Fruit fly (Drosophila melanogaster) whole organism, embryonic: ENCODE data around the gene nxf2.

Experiments
- Atf6 ChIP-seq: fragments of 200-800 bp; sonication (Bioruptor generic); IDR thresholded peaks from 2 replicates; pipeline ENCODE4 v1.3.6; 2022; ENCODE audit warnings: missing biosample characterization, missing genetic modification characterization
- Bteb2 ChIP-seq: fragments of 200-800 bp; sonication (Bioruptor generic); optimal IDR thresholded peaks from 2 replicates; lab custom pipeline; 2016; ENCODE audit warnings: missing biosample characterization, missing genetic modification characterization
- CG10543 ChIP-seq: fragments of 200-800 bp; sonication (Bioruptor generic); optimal IDR thresholded peaks from 3 replicates; lab custom pipeline; 2017; ENCODE audit warnings: missing biosample characterization, mild to moderate bottlenecking, missing genetic modification characterization, moderate library complexity
- CG11696 ChIP-seq: fragments of 200-800 bp; sonication (Bioruptor generic); IDR thresholded peaks from 2 replicates; pipeline ENCODE4 v1.3.6; 2022; ENCODE audit warnings: missing biosample characterization, missing genetic modification characterization
- CG13624 ChIP-seq: fragments of 200-800 bp; sonication (Bioruptor generic); optimal IDR thresholded peaks from 2 replicates; lab custom pipeline; 2016; ENCODE audit warnings: missing biosample characterization, missing genetic modification characterization
- CG13775 ChIP-seq: fragments of 200-800 bp; sonication (Bioruptor generic); optimal IDR thresholded peaks from 3 replicates; lab custom pipeline; 2017; ENCODE audit warnings: missing biosample characterization, mild to moderate bottlenecking, missing genetic modification characterization
- CG17186 ChIP-seq: fragments of 200-800 bp; sonication (Bioruptor generic); optimal IDR thresholded peaks from 3 replicates; lab custom pipeline; 2017; ENCODE audit warnings: missing biosample characterization, missing genetic modification reagents, missing genetic modification characterization
- CG18764 ChIP-seq: fragments of 200-800 bp; sonication (Bioruptor generic); optimal IDR thresholded peaks from 3 replicates; lab custom pipeline; 2016; ENCODE audit warnings: missing biosample characterization, missing genetic modification characterization
- CG2116 ChIP-seq: fragments of 200-800 bp; sonication (Bioruptor generic); optimal IDR thresholded peaks from 3 replicates; lab custom pipeline; 2018; ENCODE audit warnings: missing biosample characterization, mild to moderate bottlenecking, missing genetic modification characterization
- CG3065 ChIP-seq: fragments of 200-800 bp; sonication (Bioruptor generic); optimal IDR thresholded peaks from 2 replicates; lab custom pipeline; 2016; ENCODE audit warnings: missing biosample characterization, missing genetic modification characterization
- CG32532 ChIP-seq: fragments of 200-800 bp; sonication (Bioruptor generic); IDR thresholded peaks from 2 replicates; pipeline ENCODE4 v1.3.6; 2022; ENCODE audit warnings: missing biosample characterization, missing genetic modification characterization
- CG3995 ChIP-seq: fragments of 200-800 bp; sonication (Bioruptor generic); optimal IDR thresholded peaks from 3 replicates; lab custom pipeline; 2016; ENCODE audit warnings: missing biosample characterization, missing genetic modification characterization
- CG5245 ChIP-seq: fragments of 200-800 bp; sonication (Bioruptor generic); optimal IDR thresholded peaks from 3 replicates; lab custom pipeline; 2016; ENCODE audit warnings: missing biosample characterization, missing genetic modification characterization
- CG6175 ChIP-seq: fragments of 200-800 bp; sonication (Bioruptor generic); IDR thresholded peaks from 3 replicates; pipeline ENCODE4 v1.3.6; 2022; ENCODE audit warnings: missing biosample characterization, missing genetic modification characterization
- CG6272 ChIP-seq: fragments of 200-800 bp; sonication (Bioruptor generic); IDR thresholded peaks from 2 replicates; pipeline ENCODE4 v1.3.6; 2022; ENCODE audit warnings: missing biosample characterization, missing genetic modification characterization
- CG6654 ChIP-seq: fragments of 200-800 bp; sonication (Bioruptor generic); optimal IDR thresholded peaks from 2 replicates; lab custom pipeline; 2017; ENCODE audit warnings: missing biosample characterization, mild to moderate bottlenecking, missing genetic modification characterization
- CG7357 ChIP-seq: fragments of 200-800 bp; sonication (Bioruptor generic); IDR thresholded peaks from 3 replicates; pipeline ENCODE4 v1.3.6; 2022; ENCODE audit warnings: missing biosample characterization, missing genetic modification characterization
- CG8924 ChIP-seq: fragments of 200-800 bp; optimal IDR thresholded peaks from 3 replicates; lab custom pipeline; 2019; ENCODE audit warnings: missing biosample characterization, mild to moderate bottlenecking, missing genetic modification characterization, moderate library complexity
- CG8944 ChIP-seq: fragments of 200-800 bp; sonication (Bioruptor generic); optimal IDR thresholded peaks from 3 replicates; lab custom pipeline; 2016; ENCODE audit warnings: missing biosample characterization, missing genetic modification characterization
- CG9817 ChIP-seq: fragments of 200-800 bp; sonication (Bioruptor generic); optimal IDR thresholded peaks from 2 replicates; lab custom pipeline; 2018; ENCODE audit warnings: missing biosample characterization, mild to moderate bottlenecking, missing genetic modification characterization, moderate library complexity
- Chrac-16 ChIP-seq: fragments of 200-800 bp; sonication (Bioruptor generic); optimal IDR thresholded peaks from 3 replicates; lab custom pipeline; 2016; ENCODE audit warnings: missing biosample characterization, missing genetic modification characterization
- CrebB ChIP-seq: fragments of 200-800 bp; sonication (Bioruptor generic); optimal IDR thresholded peaks from 3 replicates; lab custom pipeline; 2018; ENCODE audit warnings: missing biosample characterization, mild to moderate bottlenecking, missing genetic modification characterization
- Dbx ChIP-seq: fragments of 200-800 bp; sonication (Bioruptor generic); IDR thresholded peaks from 3 replicates; pipeline ENCODE4 v1.3.6; 2022; ENCODE audit warnings: missing biosample characterization, missing genetic modification characterization
- Dip3 ChIP-seq: fragments of 200-800 bp; sonication (Bioruptor generic); optimal IDR thresholded peaks from 3 replicates; lab custom pipeline; 2016; ENCODE audit warnings: missing biosample characterization, missing genetic modification characterization
- GATAe ChIP-seq: fragments of 200-800 bp; sonication (Bioruptor generic); conservative IDR thresholded peaks from 2 replicates; pipeline ENCODE4 v1.3.6; 2022; ENCODE audit warnings: missing biosample characterization, missing genetic modification characterization
- Gsc ChIP-seq: fragments of 200-800 bp; sonication (Bioruptor generic); IDR thresholded peaks from 2 replicates; pipeline ENCODE4 v1.3.6; 2022; ENCODE audit warnings: missing biosample characterization, missing genetic modification characterization
- H2.0 ChIP-seq: fragments of 200-800 bp; sonication (Bioruptor generic); IDR thresholded peaks from 2 replicates; pipeline ENCODE4 v1.3.6; 2022; ENCODE audit warnings: missing biosample characterization, missing genetic modification characterization
- Hr78 ChIP-seq, 2 experiments: fragments of 200-800 bp in 1 of 2; fragments of >200 bp in 1 of 2; sonication (Bioruptor generic) in 1 of 2; optimal IDR thresholded peaks; 2 replicates each; lab custom pipeline; 2017 to 2019; ENCODE audit warnings: missing biosample characterization in 2 of 2, missing genetic modification characterization in 2 of 2, mild to moderate bottlenecking in 1 of 2, moderate library complexity in 1 of 2
- Mes4 ChIP-seq: fragments of 200-800 bp; sonication (Bioruptor generic); optimal IDR thresholded peaks from 2 replicates; lab custom pipeline; 2016; ENCODE audit warnings: missing biosample characterization, missing genetic modification characterization
- Oaz ChIP-seq: fragments of 200-800 bp; sonication (Bioruptor generic); IDR thresholded peaks from 2 replicates; pipeline ENCODE4 v1.3.6; 2022; ENCODE audit warnings: missing biosample characterization, missing genetic modification characterization
- Rx ChIP-seq: fragments of 200-800 bp; sonication (Bioruptor generic); IDR thresholded peaks from 2 replicates; pipeline ENCODE4 v1.3.6; 2022; ENCODE audit warnings: missing biosample characterization, missing genetic modification characterization
- Tbp ChIP-seq: fragments of >200 bp; optimal IDR thresholded peaks from 2 replicates; lab custom pipeline; 2018; ENCODE audit warnings: missing biosample characterization, missing genetic modification characterization
- amos ChIP-seq: fragments of 200-800 bp; sonication (Bioruptor generic); IDR thresholded peaks from 2 replicates; pipeline ENCODE4 v1.3.6; 2022; ENCODE audit warnings: missing biosample characterization, missing genetic modification characterization; ENCODE audit not compliant: partially characterized antibody
- ara ChIP-seq: fragments of 200-800 bp; sonication (Bioruptor generic); IDR thresholded peaks from 2 replicates; pipeline ENCODE4 v1.3.6; 2022; ENCODE audit warnings: missing biosample characterization, missing genetic modification characterization
- br ChIP-seq: fragments of >200 bp; optimal IDR thresholded peaks from 2 replicates; lab custom pipeline; 2017
- cad ChIP-seq: fragments of >200 bp; optimal IDR thresholded peaks from 2 replicates; lab custom pipeline; 2017; ENCODE audit warnings: missing biosample characterization, missing genetic modification characterization
- ci ChIP-seq: fragments of 200-800 bp; sonication (Bioruptor generic); IDR thresholded peaks from 3 replicates; pipeline ENCODE4 v1.3.6; 2022; ENCODE audit warnings: missing biosample characterization, missing genetic modification characterization
- corto ChIP-seq: fragments of 200-800 bp; sonication (Bioruptor generic); optimal IDR thresholded peaks from 2 replicates; lab custom pipeline; 2016; ENCODE audit warnings: missing biosample characterization, mild to moderate bottlenecking, missing genetic modification characterization, moderate library complexity
- croc ChIP-seq: fragments of 200-800 bp; sonication (Bioruptor generic); conservative IDR thresholded peaks from 3 replicates; pipeline ENCODE4 v1.3.6; 2022; ENCODE audit warnings: missing biosample characterization, missing genetic modification characterization
- ems ChIP-seq: fragments of 200-800 bp; sonication (Bioruptor generic); optimal IDR thresholded peaks from 3 replicates; lab custom pipeline; 2016; ENCODE audit warnings: missing biosample characterization, missing genetic modification characterization
- fu2 ChIP-seq: fragments of 200-800 bp; sonication (Bioruptor generic); optimal IDR thresholded peaks from 2 replicates; lab custom pipeline; 2016; ENCODE audit warnings: missing biosample characterization, missing genetic modification characterization
- gcm ChIP-seq: fragments of 200-800 bp; sonication (Bioruptor generic); optimal IDR thresholded peaks from 2 replicates; lab custom pipeline; 2019; ENCODE audit warnings: missing biosample characterization, mild to moderate bottlenecking, missing genetic modification characterization, moderate library complexity
- klu ChIP-seq: fragments of 200-800 bp; sonication (Bioruptor generic); IDR thresholded peaks from 2 replicates; pipeline ENCODE4 v1.3.6; 2022; ENCODE audit warnings: missing biosample characterization, missing genetic modification characterization
- luna ChIP-seq: fragments of 200-800 bp; sonication (Bioruptor generic); optimal IDR thresholded peaks from 2 replicates; lab custom pipeline; 2016; ENCODE audit warnings: missing biosample characterization, missing genetic modification characterization
- otp ChIP-seq: fragments of 200-800 bp; sonication (Bioruptor generic); IDR thresholded peaks from 3 replicates; pipeline ENCODE4, ENCODE4 v1.3.6; 2022; ENCODE audit warnings: missing biosample characterization, missing genetic modification characterization
- pita ChIP-seq: fragments of 200-800 bp; sonication (Bioruptor generic); optimal IDR thresholded peaks from 2 replicates; lab custom pipeline; 2017; ENCODE audit warnings: missing biosample characterization, mild to moderate bottlenecking, missing genetic modification characterization
- run ChIP-seq: fragments of 200-800 bp; sonication (Bioruptor generic); optimal IDR thresholded peaks from 3 replicates; lab custom pipeline; 2018; ENCODE audit warnings: missing biosample characterization, mild to moderate bottlenecking, missing genetic modification characterization
- sens ChIP-seq: fragments of 200-800 bp; sonication (Bioruptor generic); peaks from one replicate; lab custom pipeline; 2016; ENCODE audit warnings: missing biosample characterization, missing genetic modification characterization
- sens-2 ChIP-seq: fragments of 200-800 bp; sonication (Bioruptor generic); IDR thresholded peaks from 2 replicates; pipeline ENCODE4 v1.3.6; 2022; ENCODE audit warnings: missing biosample characterization, missing genetic modification characterization
- tio ChIP-seq: fragments of 200-800 bp; sonication (Bioruptor generic); optimal IDR thresholded peaks from 2 replicates; lab custom pipeline; 2017; ENCODE audit warnings: missing biosample characterization, missing genetic modification characterization, inconsistent platforms
- unpg ChIP-seq: fragments of 200-800 bp; sonication (Bioruptor generic); optimal IDR thresholded peaks from 3 replicates; lab custom pipeline; 2018; ENCODE audit warnings: missing biosample characterization, mild to moderate bottlenecking, missing genetic modification characterization, moderate library complexity
- yki ChIP-seq: fragments of >200 bp; optimal IDR thresholded peaks from 3 replicates; lab custom pipeline; 2018
- zen ChIP-seq: fragments of 200-800 bp; sonication (Bioruptor generic); optimal IDR thresholded peaks from 3 replicates; lab custom pipeline; 2018; ENCODE audit warnings: missing biosample characterization, mild to moderate bottlenecking, missing genetic modification characterization, moderate library complexity

nxf2 gene

DNA sequence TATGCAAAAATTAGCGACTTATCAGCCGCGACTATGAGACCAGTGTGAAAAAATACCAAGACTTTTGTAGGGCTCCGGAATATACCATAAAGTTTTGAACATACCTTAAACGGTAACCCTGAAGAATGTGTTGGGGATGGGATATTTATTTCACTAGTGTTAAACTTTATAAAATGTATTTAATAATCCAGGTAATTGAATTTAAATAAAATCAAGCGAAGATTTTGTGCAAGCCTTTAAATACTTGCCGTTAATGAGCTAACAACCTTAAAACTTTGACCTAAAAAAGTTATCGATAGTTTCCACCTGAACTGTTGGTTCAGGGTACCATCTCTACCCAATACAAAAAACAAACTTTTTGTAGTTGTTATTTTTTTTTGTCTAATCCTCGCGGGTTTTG, 32.0 kb upstream of the nxf2 start, which contains the start of gene CG4101 (continued):
- no peak for TF ChIP-seq Hr78 (GFP tag; optimal IDR thresholded peaks at IDR 0.05; lab: Kevin White, UChicago)
- TF ChIP-seq CG6272 (GFP tag; lab: Robert Waterston, UW): peak; percentile 77
- peak; percentile 79 for TF ChIP-seq CG2116 (GFP tag; lab: Kevin White, UChicago)
- TF ChIP-seq Tbp (GFP tag; lab: Kevin White, UChicago): no peak
- no peak for TF ChIP-seq cad
- TF ChIP-seq luna (GFP tag; lab: Kevin White, UChicago): peak; percentile 77
- peak; percentile 75 for TF ChIP-seq klu
- peak; percentile 66; the same call in 2 of the 3 replicates for TF ChIP-seq otp (GFP tag; lab: Robert Waterston, UW)
- peak; percentile 57 for TF ChIP-seq Bteb2 (GFP tag; lab: Kevin White, UChicago)
- TF ChIP-seq CG6654 (GFP tag; lab: Kevin White, UChicago): no peak
- TF ChIP-seq CrebB (tag; lab: Kevin White, UChicago): peak; percentile 51
- TF ChIP-seq H2.0 (GFP tag; lab: Robert Waterston, UW): peak; percentile 77
- TF ChIP-seq ci (GFP tag; lab: Robert Waterston, UW): peak; percentile 82; the same call in 2 of the 3 replicates
- peak; percentile 61; the same call in 1 of the 2 replicates for TF ChIP-seq CG11696 (GFP tag; lab: Robert Waterston, UW)
- no peak for TF ChIP-seq CG17186 (GFP tag; lab: Kevin White, UChicago)
- peak; percentile 58 for TF ChIP-seq croc (GFP tag; lab: Robert Waterston, UW)
- TF ChIP-seq CG13624 (GFP tag; lab: Kevin White, UChicago): peak; percentile 74
- TF ChIP-seq GATAe: no peak
- TF ChIP-seq ems (GFP tag; lab: Kevin White, UChicago): peak; percentile 81
- no peak for TF ChIP-seq pita (GFP tag; lab: Kevin White, UChicago)
- no peak for TF ChIP-seq tio
- TF ChIP-seq CG13775 (GFP tag; lab: Kevin White, UChicago): peak; percentile 77
- peak; percentile 60; the same call in 1 of the 2 replicates for TF ChIP-seq sens-2 (GFP tag; lab: Robert Waterston, UW)
- peak; percentile 53 for TF ChIP-seq CG3995 (GFP tag; lab: Kevin White, UChicago)
- TF ChIP-seq CG7357 (GFP tag; lab: Robert Waterston, UW): 0 out of 3 replicates have a peak, but pooled peaks have one; percentile 30
- TF ChIP-seq br: no peak
- TF ChIP-seq CG10543 (GFP tag; lab: Kevin White, UChicago): peak; percentile 81
- TF ChIP-seq ara: no peak; the same call in 1 of the 2 replicates
- peak; percentile 76 for TF ChIP-seq amos (GFP tag; lab: Robert Waterston, UW)
- peak; percentile 86 for TF ChIP-seq Dbx (GFP tag; lab: Robert Waterston, UW)
- peak; percentile 69; the same call in 2 of the 3 replicates for TF ChIP-seq CG6175 (GFP tag; lab: Robert Waterston, UW)
- TF ChIP-seq Oaz (GFP tag; lab: Robert Waterston, UW): no peak
- TF ChIP-seq Atf6 (GFP tag; lab: Robert Waterston, UW): peak; percentile 80
- peak; percentile 85 for TF ChIP-seq CG8924 (tag; lab: Kevin White, UChicago)
- TF ChIP-seq CG8944: peak; percentile 64
- peak; percentile 73 for TF ChIP-seq gcm (GFP tag; lab: Kevin White, UChicago)
- peak; percentile 50 for TF ChIP-seq corto (GFP tag; lab: Kevin White, UChicago)
- peak; percentile 71 for TF ChIP-seq zen (tag; lab: Kevin White, UChicago)
- peak; percentile 84 for TF ChIP-seq unpg (GFP tag; lab: Kevin White, UChicago)
- TF ChIP-seq CG32532 (GFP tag; lab: Robert Waterston, UW): peak; percentile 84
- TF ChIP-seq run (tag; lab: Kevin White, UChicago): peak; percentile 41
- peak; percentile 98 for TF ChIP-seq sens (GFP tag; lab: Kevin White, UChicago)
- TF ChIP-seq Dip3 (GFP tag; lab: Kevin White, UChicago): peak; percentile 96
- peak; percentile 82 for TF ChIP-seq Chrac-16 (GFP tag; lab: Kevin White, UChicago)
- TF ChIP-seq Gsc: peak; percentile 29; the same call in 1 of the 2 replicates
- TF ChIP-seq Mes4 (GFP tag; lab: Kevin White, UChicago): peak; percentile 54
- peak; percentile 91 for TF ChIP-seq CG9817
- TF ChIP-seq yki: no peak
- TF ChIP-seq CG5245 (GFP tag; lab: Kevin White, UChicago): peak; percentile 55
- TF ChIP-seq fu2: peak; percentile 78
- TF ChIP-seq CG18764: peak; percentile 52
- peak; percentile 66 for TF ChIP-seq Rx (GFP tag; lab: Robert Waterston, UW)
- peak; percentile 57 for TF ChIP-seq CG3065 (GFP tag; lab: Kevin White, UChicago)
